Fruit fly (Drosophila melanogaster): ENCODE results near the gene mtd.

The mtd gene

DNA sequence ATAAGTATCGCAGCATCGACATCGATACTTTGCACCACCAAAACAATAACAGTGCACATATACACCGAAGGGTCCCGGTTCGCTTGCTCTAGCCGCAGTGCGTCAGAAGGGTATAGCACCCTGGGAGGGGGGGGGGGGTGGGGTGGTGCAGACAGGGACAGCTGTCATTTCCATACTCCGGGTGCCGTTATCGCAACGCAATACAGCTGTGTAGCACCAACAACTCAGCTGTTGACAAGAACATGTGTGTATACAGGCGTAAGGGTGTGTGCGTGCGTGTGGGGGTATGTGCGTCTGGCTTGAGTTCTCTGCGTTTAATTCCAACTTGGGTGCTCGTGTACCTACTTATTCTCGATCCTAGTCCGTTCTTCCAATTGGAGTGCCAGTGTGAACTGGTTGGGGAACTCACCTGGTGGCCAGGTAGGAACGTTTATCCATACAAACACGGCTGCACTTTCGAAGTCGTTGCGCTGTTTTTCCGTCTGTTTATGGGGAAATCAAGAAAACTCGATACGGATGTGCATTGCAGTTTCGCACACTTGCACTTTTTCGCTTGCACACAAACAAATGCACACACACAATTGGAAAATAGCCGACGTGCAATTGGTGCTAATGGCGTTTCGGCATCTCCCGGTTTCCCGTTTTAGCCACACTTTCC, 17.4 kb upstream of the mtd start (continued):
- TF ChIP-seq Smox (GFP tag; optimal IDR thresholded peaks at IDR 0.05), result no peak
- no peak for TF ChIP-seq acj6 (GFP tag; optimal IDR thresholded peaks at IDR 0.05)

DNA sequence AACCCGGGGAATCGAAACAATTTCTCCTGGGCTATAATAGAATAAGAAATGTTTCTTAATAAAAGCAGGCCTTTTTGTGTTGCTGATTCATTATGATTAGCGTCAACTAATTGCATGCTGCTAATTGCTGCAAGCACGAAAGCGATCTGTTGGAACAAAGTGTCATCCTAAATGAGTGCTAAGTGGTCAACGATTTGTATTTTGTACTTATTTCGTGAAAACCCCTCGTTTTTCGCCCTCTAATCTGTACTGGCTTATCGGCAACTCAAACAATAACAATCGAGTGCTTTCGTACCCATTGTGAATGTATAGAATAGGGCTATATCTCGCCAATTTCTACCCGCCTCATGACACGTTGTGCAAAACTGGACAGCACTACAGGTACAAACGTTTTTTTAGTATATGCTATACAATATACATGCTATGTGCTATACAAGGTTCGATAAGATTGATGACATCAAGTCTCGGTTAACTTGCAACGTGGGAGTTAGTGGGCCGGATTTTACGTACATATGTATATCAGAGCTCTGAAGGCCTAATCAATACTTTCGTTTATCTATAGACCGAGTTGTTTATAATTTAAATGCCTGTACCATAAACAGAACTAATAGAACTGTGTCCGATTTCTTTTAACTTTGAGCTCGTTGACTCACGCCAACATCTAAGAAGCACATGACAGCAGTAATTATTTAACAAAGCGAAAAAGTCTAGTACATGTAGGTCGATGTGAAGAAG, 14.5 kb upstream of the mtd start:
- TF ChIP-seq dsx (GFP tag; optimal IDR thresholded peaks at IDR 0.05; ENCODE audit: poor library complexity, severe bottlenecking) (no peak), Eip78C (GFP tag) (peak; percentile 55), fkh (GFP tag; optimal IDR thresholded peaks at IDR 0.05) (peak; percentile 33), vri (GFP tag; optimal IDR thresholded peaks at IDR 0.05) (peak; percentile 55), esn (GFP tag; optimal IDR thresholded peaks at IDR 0.05) (peak; percentile 3), CG32006 (GFP tag; optimal IDR thresholded peaks at IDR 0.05) (no peak), svp (GFP tag) (peak; percentile 58), Hr4 (GFP tag; optimal IDR thresholded peaks at IDR 0.05) (no peak), Eip93F (GFP tag; optimal IDR thresholded peaks at IDR 0.05) (peak; percentile 21), Gug (GFP tag; IDR thresholded peaks at IDR 0.05) (no peak)

DNA sequence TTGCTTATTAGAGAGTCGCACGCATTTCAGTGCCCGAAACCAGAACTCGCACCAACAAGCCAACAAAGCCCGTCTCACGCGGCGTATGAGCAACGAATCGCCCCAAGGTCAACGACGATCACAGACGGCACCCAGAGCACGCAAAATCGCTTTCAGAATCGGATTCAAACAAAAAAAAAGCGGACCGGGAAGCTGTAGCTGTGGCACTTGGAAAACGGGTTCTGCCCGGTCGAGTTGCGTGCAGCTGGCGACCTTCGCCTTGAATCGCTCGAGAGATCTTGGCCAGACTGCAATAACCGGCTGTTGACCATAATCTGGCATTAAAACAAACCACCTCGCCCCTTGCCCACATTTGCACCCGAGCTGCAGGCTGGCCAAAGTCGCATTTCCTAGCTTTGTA, 13.2 kb upstream of the mtd start:
- TF ChIP-seq Eip75B (GFP tag; optimal IDR thresholded peaks at IDR 0.05), result peak; percentile 68
- TF ChIP-seq CG6163 (GFP tag; IDR thresholded peaks at IDR 0.05), result 0 out of 3 replicates have a peak, but pooled peaks have one; percentile 17
- TF ChIP-seq Eip78C (GFP tag), result peak; percentile 25
- TF ChIP-seq svp (GFP tag), result peak; percentile 78
- TF ChIP-seq CG9139 (GFP tag; optimal IDR thresholded peaks at IDR 0.05), result peak; percentile 34
- TF ChIP-seq Blimp-1 (GFP tag; optimal IDR thresholded peaks at IDR 0.05), result peak; percentile 43
- TF ChIP-seq CG6854 (GFP tag; optimal IDR thresholded peaks at IDR 0.05), result peak; percentile 90
- TF ChIP-seq net (GFP tag; optimal IDR thresholded peaks at IDR 0.05), result peak; percentile 18
- peak; percentile 74 for TF ChIP-seq CG1621 (tag; optimal IDR thresholded peaks at IDR 0.05)
- no peak for TF ChIP-seq CG32006 (GFP tag; optimal IDR thresholded peaks at IDR 0.05)
- peak; percentile 56 to 99 for TF ChIP-seq ss (GFP tag; optimal IDR thresholded peaks at IDR 0.05)
- no peak for TF ChIP-seq Ets96B (tag; optimal IDR thresholded peaks at IDR 0.05)
- peak; percentile 47 for TF ChIP-seq Lpt (GFP tag; optimal IDR thresholded peaks at IDR 0.05)
- peak; percentile 35 for TF ChIP-seq Hr39 (GFP tag; optimal IDR thresholded peaks at IDR 0.05)
- peak; percentile 32 for TF ChIP-seq CG6808 (GFP tag; optimal IDR thresholded peaks at IDR 0.05)
- no peak for TF ChIP-seq Smox (GFP tag; optimal IDR thresholded peaks at IDR 0.05)

- TF ChIP-seq Hr39 (GFP tag; optimal IDR thresholded peaks at IDR 0.05), result peak; percentile 94
- TF ChIP-seq CG11294 (GFP tag; IDR thresholded peaks at IDR 0.05), result peak; percentile 86
- peak; percentile 56 for TF ChIP-seq Hr38 (GFP tag; optimal IDR thresholded peaks at IDR 0.05)
- peak; percentile 92 for TF ChIP-seq OdsH (GFP tag; optimal IDR thresholded peaks at IDR 0.05)
- TF ChIP-seq Eip75B (GFP tag; optimal IDR thresholded peaks at IDR 0.05), result peak; percentile 93
- peak; percentile 86 for TF ChIP-seq CG4318 (GFP tag; optimal IDR thresholded peaks at IDR 0.05)
- TF ChIP-seq CG9139 (GFP tag; optimal IDR thresholded peaks at IDR 0.05), result peak; percentile 78
- TF ChIP-seq fkh (GFP tag; optimal IDR thresholded peaks at IDR 0.05), result peak; percentile 42
- peak; percentile 87 for TF ChIP-seq Gug (GFP tag; IDR thresholded peaks at IDR 0.05)
- TF ChIP-seq CG6276 (GFP tag; optimal IDR thresholded peaks at IDR 0.05), result no peak
- TF ChIP-seq Hr4 (GFP tag; optimal IDR thresholded peaks at IDR 0.05), result peak; percentile 96
- TF ChIP-seq net (GFP tag; optimal IDR thresholded peaks at IDR 0.05), result peak; percentile 92
- TF ChIP-seq ss (GFP tag; optimal IDR thresholded peaks at IDR 0.05), result peak; percentile 84
- peak; percentile 83 for TF ChIP-seq CG11902 (GFP tag; optimal IDR thresholded peaks at IDR 0.05)
- TF ChIP-seq Sox15 (GFP tag; optimal IDR thresholded peaks at IDR 0.05), result peak; percentile 78
- TF ChIP-seq Blimp-1 (GFP tag; optimal IDR thresholded peaks at IDR 0.05), result peak; percentile 42
- peak; percentile 85 for TF ChIP-seq spab (GFP tag; optimal IDR thresholded peaks at IDR 0.05)
- TF ChIP-seq fd59A (GFP tag; optimal IDR thresholded peaks at IDR 0.05), result peak; percentile 85
- peak; percentile 95 for TF ChIP-seq CG15336 (GFP tag; IDR thresholded peaks at IDR 0.05)
- peak; percentile 93 for TF ChIP-seq cyc (GFP tag; optimal IDR thresholded peaks at IDR 0.05)
- TF ChIP-seq CG31627 (GFP tag; optimal IDR thresholded peaks at IDR 0.05), result peak; percentile 90
- peak; percentile 91 for TF ChIP-seq CG7368 (GFP tag; optimal IDR thresholded peaks at IDR 0.05)
- TF ChIP-seq CG1621 (tag; optimal IDR thresholded peaks at IDR 0.05), result peak; percentile 86
- TF ChIP-seq topi (GFP tag; optimal IDR thresholded peaks at IDR 0.05), result peak; percentile 92
- TF ChIP-seq Ets21C (GFP tag; optimal IDR thresholded peaks at IDR 0.05), result peak; percentile 85
- TF ChIP-seq Eip93F (GFP tag; optimal IDR thresholded peaks at IDR 0.05), result peak; percentile 57
- TF ChIP-seq CG8632 (GFP tag; optimal IDR thresholded peaks at IDR 0.05), result peak; percentile 79
- no peak for TF ChIP-seq CG6808 (GFP tag; optimal IDR thresholded peaks at IDR 0.05)
- TF ChIP-seq CG6163 (GFP tag; IDR thresholded peaks at IDR 0.05), result peak; percentile 97
Measured at dm6 chr3R:5361681-5362319, 11.6 kb upstream of the mtd start.
